Fruit fly (Drosophila melanogaster): Measurements from ENCODE around the gene CG3841.

DNA sequence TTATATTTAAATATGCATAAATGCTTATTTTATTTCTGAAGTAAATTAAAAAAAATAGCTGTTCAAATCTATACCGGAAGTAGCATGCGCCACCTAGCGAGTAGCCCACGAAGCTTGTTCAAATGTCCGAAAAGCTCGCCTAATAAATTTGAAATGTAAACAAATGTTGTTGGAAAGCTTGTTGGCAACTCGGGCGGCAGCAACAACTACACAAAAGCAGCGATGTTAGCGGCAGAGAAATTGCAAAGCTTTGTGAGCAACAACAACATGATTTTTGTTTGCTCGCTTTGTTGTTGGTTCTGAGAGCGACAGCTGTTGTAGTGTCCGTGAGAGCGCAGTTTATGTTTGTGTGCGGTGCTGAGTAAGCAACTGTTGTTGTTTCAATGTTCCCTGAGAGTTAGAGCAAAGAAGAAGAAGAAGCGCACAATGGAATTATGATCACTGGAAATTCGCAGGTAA lies 21.8 kb upstream of the CG3841 start:
- no peak for TF ChIP-seq Sin3A (optimal IDR thresholded peaks at IDR 0.05)
- TF ChIP-seq h (optimal IDR thresholded peaks at IDR 0.05): no peak
- TF ChIP-seq ttk (optimal IDR thresholded peaks at IDR 0.05): no peak
- no peak for TF ChIP-seq insv (optimal IDR thresholded peaks at IDR 0.05)
- TF ChIP-seq psq (optimal IDR thresholded peaks at IDR 0.05): no peak
